Worm (Caenorhabditis elegans): ENCODE data around the gene lmp-1.

DNA sequence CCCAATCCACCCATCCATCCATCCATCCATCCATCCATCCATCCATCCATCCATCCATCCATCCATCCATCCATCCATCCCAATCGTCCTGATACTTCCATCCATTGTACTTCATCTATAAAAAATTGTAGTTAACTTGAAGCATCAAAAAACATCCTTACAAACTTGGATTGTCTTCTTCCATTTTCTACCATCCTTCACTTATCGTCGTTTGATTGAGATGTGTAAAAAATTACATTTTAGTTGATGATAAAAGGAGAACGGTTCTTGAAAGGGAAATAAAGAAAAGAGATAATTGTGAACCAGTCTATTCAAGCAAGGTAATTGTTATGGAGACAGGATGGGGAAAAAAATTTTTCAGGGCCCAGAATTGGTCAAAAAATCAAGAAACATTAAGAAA, 19.7 kb downstream of the lmp-1 start, which contains the start of gene C03B1.10:
- TF ChIP-seq ceh-36 (tag; optimal IDR thresholded peaks at IDR 0.05) (no peak), ama-1 (optimal IDR thresholded peaks at IDR 0.05) (no peak), flt-1 (GFP tag; IDR thresholded peaks at IDR 0.05) (no peak), sea-1 (GFP tag; conservative IDR thresholded peaks at IDR 0.05) (no peak), tbx-11 (GFP tag; IDR thresholded peaks at IDR 0.05) (no peak), hnd-1 (tag; optimal IDR thresholded peaks at IDR 0.05) (no peak), tbx-37 (GFP tag; conservative IDR thresholded peaks at IDR 0.05) (no peak), pes-1 (GFP tag; IDR thresholded peaks at IDR 0.05) (no peak), aly-1 (tag; optimal IDR thresholded peaks at IDR 0.05) (no peak), tra-4 (tag; optimal IDR thresholded peaks at IDR 0.05) (no peak), F13C5.2 (tag; optimal IDR thresholded peaks at IDR 0.05) (no peak)

Measured in whole organism, early embryonic.